Fruit fly (Drosophila melanogaster): Measurements from ENCODE around the gene Nek2.

Nek2 gene

dm6 chrX:7909482-7909881 is 18.0 kb upstream of the Nek2 start (continued):
- TF ChIP-seq Usf (GFP tag; optimal IDR thresholded peaks at IDR 0.05) (no peak), CG18476 (GFP tag; optimal IDR thresholded peaks at IDR 0.05) (no peak), CG17361 (GFP tag; IDR thresholded peaks at IDR 0.05) (no peak), HLH3B (GFP tag; IDR thresholded peaks at IDR 0.05) (0 out of 2 replicates have a peak, but pooled peaks have one; percentile 25), Mes4 (GFP tag; optimal IDR thresholded peaks at IDR 0.05) (no peak), toy (GFP tag; IDR thresholded peaks at IDR 0.05) (no peak), D19B (GFP tag; optimal IDR thresholded peaks at IDR 0.05) (no peak), sna (GFP tag; IDR thresholded peaks at IDR 0.05; ENCODE audit: partially characterized antibody) (no peak), CG5245 (GFP tag; optimal IDR thresholded peaks at IDR 0.05) (no peak), CG16779 (GFP tag; IDR thresholded peaks at IDR 0.05) (no peak), trem (tag; optimal IDR thresholded peaks at IDR 0.05) (no peak), ro (GFP tag; IDR thresholded peaks at IDR 0.05) (no peak), CG18764 (GFP tag; optimal IDR thresholded peaks at IDR 0.05) (no peak), CG9797 (GFP tag; optimal IDR thresholded peaks at IDR 0.05) (no peak), CG4360 (GFP tag; IDR thresholded peaks at IDR 0.05) (no peak), Ptx1 (GFP tag; IDR thresholded peaks at IDR 0.05) (peak; percentile 42; the same call in 1 of the 2 replicates), Trl (optimal IDR thresholded peaks at IDR 0.05) (no peak), Trl (GFP tag; optimal IDR thresholded peaks at IDR 0.05) (no peak), Doc3 (GFP tag; IDR thresholded peaks at IDR 0.05; ENCODE audit: partially characterized antibody) (no peak), prd (optimal IDR thresholded peaks at IDR 0.05) (no peak), prd (GFP tag; IDR thresholded peaks at IDR 0.05) (peak; percentile 56), Bteb2 (GFP tag; optimal IDR thresholded peaks at IDR 0.05) (no peak), slbo (GFP tag; IDR thresholded peaks at IDR 0.05) (peak; percentile 57), sim (GFP tag; IDR thresholded peaks at IDR 0.05) (no peak), ara (GFP tag; IDR thresholded peaks at IDR 0.05) (no peak), sens-2 (GFP tag; IDR thresholded peaks at IDR 0.05) (no peak), CG33213 (GFP tag; optimal IDR thresholded peaks at IDR 0.05) (no peak), CG8924 (tag; optimal IDR thresholded peaks at IDR 0.05) (no peak), eve (GFP tag; optimal IDR thresholded peaks at IDR 0.05) (no peak), D19A (tag; optimal IDR thresholded peaks at IDR 0.05) (peak; percentile 15), oc (tag; optimal IDR thresholded peaks at IDR 0.05) (no peak), CG14441 (GFP tag; IDR thresholded peaks at IDR 0.05) (peak; percentile 65), CG4707 (GFP tag; optimal IDR thresholded peaks at IDR 0.05) (no peak), ham (GFP tag; IDR thresholded peaks at IDR 0.05) (no peak), CG6254 (GFP tag; optimal IDR thresholded peaks at IDR 0.05) (no peak), jigr1 (GFP tag; IDR thresholded peaks at IDR 0.05) (no peak), ken (GFP tag; IDR thresholded peaks at IDR 0.05) (no peak), CG17568 (GFP tag; optimal IDR thresholded peaks at IDR 0.05) (no peak), lov (optimal IDR thresholded peaks at IDR 0.05) (no peak), lov (GFP tag; IDR thresholded peaks at IDR 0.05) (no peak), crol (GFP tag; IDR thresholded peaks at IDR 0.05) (no peak), da (GFP tag; optimal IDR thresholded peaks at IDR 0.05) (no peak), cwo (GFP tag; optimal IDR thresholded peaks at IDR 0.05) (peak; percentile 14), disco-r (GFP tag; optimal IDR thresholded peaks at IDR 0.05) (no peak), Dek (tag; optimal IDR thresholded peaks at IDR 0.05) (no peak), CG7987 (GFP tag; optimal IDR thresholded peaks at IDR 0.05) (no peak), CG12236 (GFP tag; optimal IDR thresholded peaks at IDR 0.05) (no peak), CG2875 (GFP tag; optimal IDR thresholded peaks at IDR 0.05) (no peak), E2f1 (GFP tag; IDR thresholded peaks at IDR 0.05) (peak; percentile 34; the same call in 1 of the 2 replicates), B-H1 (GFP tag; IDR thresholded peaks at IDR 0.05) (0 out of 3 replicates have a peak, but pooled peaks have one; percentile 11), phol (tag; optimal IDR thresholded peaks at IDR 0.05) (peak; percentile 30), CG6813 (GFP tag; optimal IDR thresholded peaks at IDR 0.05) (no peak), CG4854 (GFP tag; optimal IDR thresholded peaks at IDR 0.05) (no peak)

Data from whole organism, embryonic.